Worm (Caenorhabditis elegans) whole organism, L1 larva: ENCODE results near the gene slc-17.3.

Experiments used
- aha-1 ChIP-seq: fragments of 150-350 bp; optimal IDR thresholded peaks from 2 replicates; lab custom pipeline; 2014; ENCODE audit warnings: missing biosample characterization, missing genetic modification characterization
- dpl-1 ChIP-seq, 3 experiments: fragments of 150-350 bp in 2 of 3; sonication (generic microtip) in 1 of 3; optimal IDR thresholded peaks; 2 replicates each; lab custom pipeline; 2014 to 2017; ENCODE audit warnings: missing biosample characterization in 3 of 3, missing genetic modification characterization in 3 of 3, missing genetic modification reagents in 3 of 3
- grh-1 ChIP-seq: fragments of 200-800 bp; sonication (Bioruptor generic); IDR thresholded peaks from 2 replicates; pipeline ENCODE4 v1.3.6; 2022; ENCODE audit warnings: missing genetic modification reagents, missing genetic modification characterization, missing compliant biosample characterization
- mdl-1 ChIP-seq, 2 experiments: fragments of 150-350 bp; optimal IDR thresholded peaks; 2 replicates each; lab custom pipeline; 2014 to 2017; ENCODE audit warnings: missing biosample characterization in 2 of 2, missing genetic modification characterization in 2 of 2, inconsistent platforms in 1 of 2
- mep-1 ChIP-seq: fragments of 150-350 bp; optimal IDR thresholded peaks from 2 replicates; lab custom pipeline; 2014; ENCODE audit warnings: missing biosample characterization, missing genetic modification characterization
- nhr-12 ChIP-seq: sonication (generic microtip); optimal IDR thresholded peaks from 2 replicates; lab custom pipeline; 2017; ENCODE audit warnings: missing biosample characterization, missing genetic modification characterization
- nhr-20 ChIP-seq: sonication (generic microtip); optimal IDR thresholded peaks from 2 replicates; lab custom pipeline; 2016; ENCODE audit warnings: mild to moderate bottlenecking, missing genetic modification characterization, missing compliant biosample characterization
- nhr-76 ChIP-seq: sonication (generic microtip); optimal IDR thresholded peaks from 2 replicates; lab custom pipeline; 2017; ENCODE audit warnings: missing biosample characterization, missing genetic modification characterization
- pag-3 ChIP-seq: sonication (generic microtip); optimal IDR thresholded peaks from 2 replicates; lab custom pipeline; 2017; ENCODE audit warnings: missing genetic modification characterization, mild to moderate bottlenecking, missing compliant biosample characterization, antibody characterized with exemption, borderline replicate concordance; ENCODE audit not compliant: insufficient read depth
- pax-3 ChIP-seq: fragments of 200-800 bp; sonication (Bioruptor generic); optimal IDR thresholded peaks from 2 replicates; lab custom pipeline; 2018; ENCODE audit warnings: mild to moderate bottlenecking, missing genetic modification characterization, moderate library complexity, missing compliant biosample characterization
- zag-1 ChIP-seq: fragments of 150-350 bp; optimal IDR thresholded peaks from 2 replicates; lab custom pipeline; 2014; ENCODE audit warnings: missing biosample characterization, missing genetic modification characterization

DNA sequence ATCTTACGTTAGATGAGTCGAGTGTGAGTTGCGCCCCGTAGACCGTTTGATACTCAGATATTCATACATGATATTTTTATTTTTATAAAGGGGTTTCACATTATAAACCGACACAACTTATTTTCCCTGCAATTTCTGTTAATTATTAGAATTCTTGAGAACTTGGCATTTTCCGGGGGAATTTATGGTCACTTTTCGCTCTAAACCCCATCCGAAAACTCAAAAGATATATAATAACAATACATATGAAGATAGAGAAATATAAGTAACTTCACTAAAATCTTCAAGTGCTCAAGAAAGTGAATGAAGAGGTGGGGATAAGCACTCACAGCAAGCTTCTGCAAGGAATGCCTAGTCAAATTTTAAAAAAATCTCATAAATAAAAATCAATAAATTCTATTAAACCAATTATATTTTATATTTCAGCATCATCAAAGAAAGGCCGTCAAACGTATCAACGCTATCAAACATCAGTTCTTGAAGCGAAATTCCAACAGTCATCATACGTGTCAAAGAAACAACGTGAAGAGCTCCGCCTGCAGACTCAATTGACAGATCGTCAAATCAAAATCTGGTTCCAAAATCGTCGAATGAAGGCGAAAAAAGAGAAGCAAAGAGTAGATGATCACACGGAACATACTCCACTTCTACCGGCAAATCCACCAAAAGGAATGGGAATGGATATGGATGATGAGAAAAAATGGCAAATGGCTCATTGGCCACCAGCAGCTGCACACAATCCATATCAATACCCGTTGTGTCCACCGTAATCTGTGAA, 49.3 kb downstream of the slc-17.3 start:
- no peak for TF ChIP-seq nhr-76 (tag; lab: Kevin White, UChicago)
- TF ChIP-seq dpl-1 (GFP tag; optimal IDR thresholded peaks at IDR 0.05; lab: Kevin White, UChicago), result peak in 1 of 3 experiments; percentile 82
- TF ChIP-seq grh-1, result no peak
- no peak for TF ChIP-seq zag-1 (tag; lab: Kevin White, UChicago)
- no peak for TF ChIP-seq nhr-20 (tag; lab: Kevin White, UChicago)
- TF ChIP-seq pax-3 (tag; lab: Kevin White, UChicago), result no peak
- TF ChIP-seq nhr-12 (tag; lab: Kevin White, UChicago), result no peak
- TF ChIP-seq aha-1, result no peak
- no peak for TF ChIP-seq pag-3
- no peak for TF ChIP-seq mdl-1 (tag; optimal IDR thresholded peaks at IDR 0.05; lab: Kevin White, UChicago)
- no peak for TF ChIP-seq mep-1 (tag; lab: Kevin White, UChicago)
